Worm (Caenorhabditis elegans) whole organism, L2 larva: ENCODE measurements around the gene ftr-1.
A peak's percentile ranks its signal among the peaks of the same experiment; 100 is the strongest.

Source experiments
- C34F6.9 ChIP-seq: fragments of 150-350 bp; optimal IDR thresholded peaks from 2 replicates; lab custom pipeline; 2014; ENCODE audit warnings: missing biosample characterization, missing genetic modification characterization
- R02D3.7 ChIP-seq: fragments of 150-350 bp; optimal IDR thresholded peaks from 2 replicates; lab custom pipeline; 2014; ENCODE audit warnings: missing biosample characterization, missing genetic modification characterization
- Y55F3AM.14 ChIP-seq: fragments of 200-800 bp; sonication (Bioruptor generic); optimal IDR thresholded peaks from 2 replicates; lab custom pipeline; 2018; ENCODE audit warnings: mild to moderate bottlenecking, missing genetic modification characterization, missing compliant biosample characterization
- ZK546.5 ChIP-seq: sonication (generic microtip); optimal IDR thresholded peaks from 2 replicates; lab custom pipeline; 2017; ENCODE audit warnings: missing biosample characterization, missing genetic modification characterization
- aly-2 ChIP-seq: fragments of 150-350 bp; optimal IDR thresholded peaks from 2 replicates; lab custom pipeline; 2014; ENCODE audit warnings: missing biosample characterization, missing genetic modification characterization
- blmp-1 ChIP-seq: sonication (generic microtip); optimal IDR thresholded peaks from 2 replicates; lab custom pipeline; 2017; ENCODE audit warnings: missing genetic modification characterization, mild to moderate bottlenecking, missing compliant biosample characterization, antibody characterized with exemption, moderate library complexity; ENCODE audit not compliant: insufficient read depth
- ceh-16 ChIP-seq: fragments of 150-350 bp; optimal IDR thresholded peaks from 2 replicates; lab custom pipeline; 2014; ENCODE audit warnings: missing biosample characterization, missing genetic modification characterization
- ceh-82 ChIP-seq: fragments of 150-350 bp; optimal IDR thresholded peaks from 2 replicates; lab custom pipeline; 2014; ENCODE audit warnings: missing biosample characterization, missing genetic modification characterization
- crh-2 ChIP-seq: sonication (generic microtip); optimal IDR thresholded peaks from 2 replicates; lab custom pipeline; 2017; ENCODE audit warnings: missing biosample characterization, missing genetic modification characterization
- dmd-4 ChIP-seq: sonication (generic microtip); optimal IDR thresholded peaks from 2 replicates; lab custom pipeline; 2017; ENCODE audit warnings: missing biosample characterization, missing genetic modification characterization
- egl-27 ChIP-seq: sonication (generic microtip); optimal IDR thresholded peaks from 3 replicates; lab custom pipeline; 2017; ENCODE audit warnings: missing biosample characterization, missing genetic modification reagents, missing genetic modification characterization
- elt-1 ChIP-seq: fragments of 150-350 bp; optimal IDR thresholded peaks from 2 replicates; lab custom pipeline; 2014; ENCODE audit warnings: missing biosample characterization, missing genetic modification characterization
- fos-1 ChIP-seq: fragments of 150-350 bp; optimal IDR thresholded peaks from 2 replicates; lab custom pipeline; 2014; ENCODE audit warnings: missing biosample characterization, missing genetic modification characterization
- gmeb-1 ChIP-seq: fragments of 150-350 bp; optimal IDR thresholded peaks from 2 replicates; lab custom pipeline; 2014; ENCODE audit warnings: missing biosample characterization, missing genetic modification characterization
- lin-13 ChIP-seq: fragments of 150-350 bp; optimal IDR thresholded peaks from 2 replicates; lab custom pipeline; 2014; ENCODE audit warnings: missing biosample characterization, missing genetic modification reagents, missing genetic modification characterization
- lin-39 ChIP-seq: fragments of 150-350 bp; optimal IDR thresholded peaks from 2 replicates; lab custom pipeline; 2014; ENCODE audit warnings: missing biosample characterization, missing genetic modification reagents, missing genetic modification characterization
- lsy-2 ChIP-seq, 2 experiments: fragments of 150-350 bp in 1 of 2; sonication (generic microtip) in 1 of 2; optimal IDR thresholded peaks; 2 replicates each; lab custom pipeline; 2014 to 2017; ENCODE audit warnings: missing biosample characterization in 2 of 2, missing genetic modification characterization in 2 of 2
- mdl-1 ChIP-seq, 2 experiments: fragments of 150-350 bp in 1 of 2; sonication (generic microtip) in 1 of 2; optimal IDR thresholded peaks; 2 replicates each; lab custom pipeline; 2017; ENCODE audit warnings: missing biosample characterization in 2 of 2, missing genetic modification characterization in 2 of 2
- nhr-10 ChIP-seq: sonication (generic microtip); optimal IDR thresholded peaks from 2 replicates; lab custom pipeline; 2017; ENCODE audit warnings: missing biosample characterization, missing genetic modification characterization
- nhr-12 ChIP-seq: fragments of 150-350 bp; optimal IDR thresholded peaks from 2 replicates; lab custom pipeline; 2014; ENCODE audit warnings: missing biosample characterization, missing genetic modification characterization
- nhr-129 ChIP-seq: fragments of 150-350 bp; optimal IDR thresholded peaks from 2 replicates; lab custom pipeline; 2014; ENCODE audit warnings: missing biosample characterization, missing genetic modification characterization
- nhr-21 ChIP-seq: fragments of 150-350 bp; optimal IDR thresholded peaks from 2 replicates; lab custom pipeline; 2014; ENCODE audit warnings: missing biosample characterization, missing genetic modification characterization
- nhr-237 ChIP-seq: fragments of 150-350 bp; optimal IDR thresholded peaks from 2 replicates; lab custom pipeline; 2014; ENCODE audit warnings: missing biosample characterization, missing genetic modification characterization
- nhr-25 ChIP-seq: fragments of 150-350 bp; sonication (generic microtip); optimal IDR thresholded peaks from 3 replicates; lab custom pipeline; 2014; ENCODE audit warnings: missing biosample characterization, missing genetic modification characterization
- nhr-6 ChIP-seq: fragments of 150-350 bp; optimal IDR thresholded peaks from 2 replicates; lab custom pipeline; 2014; ENCODE audit warnings: missing biosample characterization, missing genetic modification characterization
- nhr-77 ChIP-seq: fragments of 150-350 bp; optimal IDR thresholded peaks from 2 replicates; lab custom pipeline; 2014; ENCODE audit warnings: missing biosample characterization, missing genetic modification characterization
- peb-1 ChIP-seq: fragments of 150-350 bp; optimal IDR thresholded peaks from 2 replicates; lab custom pipeline; 2014; ENCODE audit warnings: missing biosample characterization, missing genetic modification characterization
- sem-4 ChIP-seq: fragments of 150-350 bp; optimal IDR thresholded peaks from 2 replicates; lab custom pipeline; 2014; ENCODE audit warnings: missing biosample characterization, missing genetic modification reagents, missing genetic modification characterization
- skn-1 ChIP-seq: sonication (generic microtip); optimal IDR thresholded peaks from 2 replicates; lab custom pipeline; 2017; ENCODE audit warnings: missing biosample characterization, missing genetic modification characterization
- sma-3 ChIP-seq: sonication (generic microtip); optimal IDR thresholded peaks from 2 replicates; lab custom pipeline; 2016; ENCODE audit warnings: missing genetic modification reagents, missing genetic modification characterization, missing compliant biosample characterization
- sma-9 ChIP-seq, 2 experiments: fragments of 150-350 bp in 1 of 2; sonication (generic microtip) in 1 of 2; optimal IDR thresholded peaks; 2 replicates each; lab custom pipeline; 2014 to 2016; ENCODE audit warnings: missing genetic modification characterization in 2 of 2, mild to moderate bottlenecking in 1 of 2, missing biosample characterization in 1 of 2, missing compliant biosample characterization in 1 of 2, missing genetic modification reagents in 1 of 2, moderate library complexity in 1 of 2
- snpc-4 ChIP-seq: fragments of 150-350 bp; optimal IDR thresholded peaks from 2 replicates; lab custom pipeline; 2014; ENCODE audit warnings: missing biosample characterization, missing genetic modification characterization
- unc-55 ChIP-seq: fragments of 150-350 bp; sonication (generic microtip); optimal IDR thresholded peaks from 3 replicates; lab custom pipeline; 2014; ENCODE audit warnings: missing biosample characterization, missing genetic modification reagents, missing genetic modification characterization
- zag-1 ChIP-seq: fragments of 150-350 bp; optimal IDR thresholded peaks from 2 replicates; lab custom pipeline; 2014; ENCODE audit warnings: missing biosample characterization, missing genetic modification characterization
- ztf-11 ChIP-seq: sonication (generic microtip); optimal IDR thresholded peaks from 2 replicates; lab custom pipeline; 2017; ENCODE audit warnings: missing biosample characterization, missing genetic modification characterization

The ftr-1 gene

DNA sequence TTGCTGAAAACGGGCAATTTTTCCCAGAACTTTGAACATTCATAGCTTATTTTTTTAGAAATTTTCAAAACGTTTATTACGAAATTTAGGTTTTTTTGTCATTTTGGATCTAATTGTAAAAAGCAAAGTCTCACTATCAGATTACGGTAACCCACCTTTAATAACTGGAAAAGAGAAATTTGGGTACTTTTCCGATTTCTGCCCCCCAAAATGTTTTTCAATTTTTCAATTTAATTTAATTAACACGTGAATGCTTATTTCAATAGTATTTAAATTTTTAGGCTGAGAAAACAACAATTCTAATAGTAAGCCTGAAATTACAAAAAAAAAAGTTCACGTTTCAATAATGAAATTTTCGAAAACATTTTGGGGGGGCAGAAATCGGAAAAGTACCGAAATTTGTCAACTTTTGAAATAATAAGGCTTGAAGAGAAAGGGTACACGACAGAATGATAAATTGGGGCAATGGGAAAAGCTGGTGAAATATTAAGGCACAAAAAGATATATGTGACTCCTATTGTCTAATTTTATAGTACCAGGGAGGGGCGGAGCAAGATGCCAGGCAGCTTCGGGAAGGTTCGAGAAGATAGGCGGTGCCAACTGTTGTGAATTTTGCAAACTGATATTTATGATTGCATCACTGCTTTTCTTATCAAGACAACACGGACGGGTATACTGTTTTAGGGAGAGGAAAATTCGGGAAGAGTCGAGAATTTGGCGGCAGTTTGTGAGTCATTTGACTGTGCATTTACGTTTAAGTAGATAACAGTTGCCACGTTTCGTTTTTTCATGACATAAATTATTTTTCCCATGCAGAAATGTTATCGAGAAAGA, 32.5 kb upstream of the ftr-1 start, which contains the start of gene F19B2.5 (continued):
- TF ChIP-seq blmp-1 (tag; lab: Kevin White, UChicago): no peak
- TF ChIP-seq, all 48 proteins: peak for 10

DNA sequence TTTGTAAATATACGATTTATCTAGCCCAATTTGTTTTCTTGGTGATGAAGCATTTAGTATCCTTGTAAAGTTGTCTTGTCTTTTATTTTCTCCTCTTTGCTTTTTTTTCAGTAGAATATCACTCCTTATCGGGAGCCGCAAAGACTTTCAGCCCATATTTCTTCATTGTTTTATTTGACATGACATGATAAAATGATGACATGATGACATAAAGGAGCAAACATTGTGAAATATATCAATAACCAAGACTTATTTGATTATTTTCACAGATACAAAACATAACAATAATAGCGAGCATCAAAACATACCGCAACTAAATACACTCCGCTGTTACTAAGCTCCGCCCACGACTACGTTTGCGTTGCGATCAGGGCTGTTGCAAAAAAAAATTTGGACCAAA, 31.0 kb upstream of the ftr-1 start:
- TF ChIP-seq lsy-2 (tag; optimal IDR thresholded peaks at IDR 0.05; lab: Kevin White, UChicago) (no peak), sma-3 (GFP tag; lab: Kevin White, UChicago) (no peak), nhr-12 (tag; lab: Kevin White, UChicago) (no peak), nhr-237 (tag; lab: Kevin White, UChicago) (no peak), ztf-11 (tag; lab: Kevin White, UChicago) (no peak), zag-1 (tag; lab: Kevin White, UChicago) (no peak), lin-13 (no peak), nhr-129 (no peak), Y55F3AM.14 (GFP tag; lab: Kevin White, UChicago) (no peak), crh-2 (tag; lab: Kevin White, UChicago) (no peak), sma-9 (GFP tag; optimal IDR thresholded peaks at IDR 0.05; lab: Kevin White, UChicago) (no peak), sma-9 (tag; optimal IDR thresholded peaks at IDR 0.05; lab: Kevin White, UChicago) (no peak), skn-1 (tag; lab: Kevin White, UChicago) (peak; percentile 86), blmp-1 (tag; lab: Kevin White, UChicago) (no peak), C34F6.9 (tag; lab: Kevin White, UChicago) (no peak), egl-27 (tag; lab: Kevin White, UChicago) (no peak), fos-1 (tag; lab: Kevin White, UChicago) (peak; percentile 8)

DNA sequence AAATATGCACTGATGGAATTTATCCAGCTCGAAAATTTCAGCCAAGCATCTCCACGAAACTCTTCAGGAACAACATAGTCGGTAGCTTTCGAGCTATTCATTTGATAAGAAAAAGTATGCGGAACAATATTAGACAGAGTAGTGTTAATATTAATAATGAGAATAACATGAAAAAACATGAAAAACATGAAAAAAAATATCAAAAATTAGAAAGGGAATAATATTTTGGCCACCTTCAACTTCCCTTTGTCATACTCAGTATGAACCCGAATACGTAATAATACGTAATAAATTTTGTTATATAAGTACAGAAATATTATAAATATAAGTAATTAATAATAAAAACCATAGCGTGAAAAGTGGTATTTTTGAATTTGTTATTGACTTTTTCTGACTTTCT, 24.8 kb upstream of the ftr-1 start, which contains the start of gene srw-39:
TSS of gene srw-39 (minus strand) at position 101 of the 400 bp plus-strand sequence.
- TF ChIP-seq zag-1 (tag; lab: Kevin White, UChicago): no peak
- no peak for TF ChIP-seq R02D3.7 (tag; lab: Kevin White, UChicago)
- no peak for TF ChIP-seq nhr-237 (tag; lab: Kevin White, UChicago)
- no peak for TF ChIP-seq nhr-12 (tag; lab: Kevin White, UChicago)
- TF ChIP-seq gmeb-1 (tag; lab: Kevin White, UChicago): no peak
- TF ChIP-seq sem-4 (tag; lab: Kevin White, UChicago): no peak
- no peak for TF ChIP-seq dmd-4 (tag; lab: Kevin White, UChicago)
- no peak for TF ChIP-seq nhr-25 (tag; lab: Kevin White, UChicago)
- no peak for TF ChIP-seq lin-39 (tag; lab: Kevin White, UChicago)
- TF ChIP-seq skn-1 (tag; lab: Kevin White, UChicago): no peak
- no peak for TF ChIP-seq nhr-10 (tag; lab: Kevin White, UChicago)

DNA sequence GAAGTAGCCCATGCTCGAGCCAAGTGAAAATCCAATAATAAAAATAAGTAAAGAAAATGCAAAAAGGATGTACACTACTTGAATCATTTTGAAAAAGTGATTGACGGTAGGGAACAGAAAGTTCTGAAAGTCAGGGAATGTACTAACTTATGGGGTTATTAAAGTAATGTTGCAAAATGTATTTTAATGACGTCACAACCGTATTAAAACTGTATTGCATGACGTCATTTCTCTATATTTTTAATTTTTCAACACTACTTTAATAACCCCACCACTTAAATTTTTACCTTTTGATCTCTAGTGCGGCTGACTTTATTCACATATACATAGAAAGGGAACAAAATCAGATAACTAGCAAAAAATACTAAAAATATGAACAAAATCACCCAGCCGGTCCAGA, 14.5 kb upstream of the ftr-1 start:
- no peak for TF ChIP-seq zag-1 (tag; lab: Kevin White, UChicago)
- no peak for TF ChIP-seq snpc-4 (tag; lab: Kevin White, UChicago)
- no peak for TF ChIP-seq ceh-16 (tag; lab: Kevin White, UChicago)

DNA sequence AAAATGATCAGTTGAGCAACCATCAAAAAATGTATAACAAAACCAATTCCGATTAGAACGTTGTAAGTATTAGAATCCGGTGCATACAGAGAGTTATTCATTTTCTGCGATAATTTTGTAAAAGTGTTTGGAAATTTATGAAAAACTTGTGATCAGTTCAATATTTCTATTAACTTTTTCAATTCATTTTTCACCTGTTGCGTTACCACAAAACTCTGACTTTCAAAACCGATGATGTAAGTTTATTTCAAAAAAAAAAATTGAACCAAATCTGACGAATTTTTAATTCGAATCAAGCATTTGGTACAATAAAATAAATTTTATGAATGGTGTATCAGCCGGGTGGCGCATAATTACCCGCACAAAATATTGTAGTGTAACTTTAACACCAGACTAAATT, 10.2 kb upstream of the ftr-1 start, which contains the start of gene srz-16:
TSS of gene srz-16 (minus strand) at position 101 of the 400 bp plus-strand sequence.
- TF ChIP-seq aly-2 (tag; lab: Kevin White, UChicago) (no peak), nhr-129 (no peak), blmp-1 (tag; lab: Kevin White, UChicago) (no peak), zag-1 (tag; lab: Kevin White, UChicago) (no peak), nhr-12 (tag; lab: Kevin White, UChicago) (no peak), nhr-10 (tag; lab: Kevin White, UChicago) (no peak), Y55F3AM.14 (GFP tag; lab: Kevin White, UChicago) (no peak)

DNA sequence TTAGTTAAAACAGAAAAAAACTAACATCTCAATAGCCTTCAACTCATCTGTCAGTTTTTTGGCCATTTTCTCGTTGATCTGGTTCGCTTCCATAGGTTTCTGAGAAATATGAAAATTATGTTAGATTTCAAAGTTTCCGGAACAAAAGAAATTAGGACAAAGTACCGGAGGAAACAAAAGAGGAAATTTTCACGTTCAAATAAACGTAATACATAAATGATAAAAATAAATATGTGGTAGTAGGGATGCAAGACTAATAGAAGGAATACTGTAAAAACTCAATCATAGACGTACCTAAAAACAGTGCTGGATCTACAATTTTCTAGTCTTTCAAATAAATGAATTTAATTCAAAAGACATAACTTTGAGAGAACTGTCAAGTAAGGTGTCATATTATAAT, 8.0 kb upstream of the ftr-1 start, which contains the start of gene fbxa-116:
TSS of gene fbxa-116 (minus strand) at position 101 of the 400 bp plus-strand sequence.
- TF ChIP-seq dmd-4 (tag; lab: Kevin White, UChicago): no peak
- no peak for TF ChIP-seq sma-3 (GFP tag; lab: Kevin White, UChicago)
- TF ChIP-seq nhr-77: no peak
- no peak for TF ChIP-seq zag-1 (tag; lab: Kevin White, UChicago)
- no peak for TF ChIP-seq ceh-16 (tag; lab: Kevin White, UChicago)
- no peak for TF ChIP-seq R02D3.7 (tag; lab: Kevin White, UChicago)
- TF ChIP-seq mdl-1 (tag; optimal IDR thresholded peaks at IDR 0.05; lab: Kevin White, UChicago): no peak
- no peak for TF ChIP-seq nhr-6
- TF ChIP-seq nhr-21 (tag; lab: Kevin White, UChicago): no peak
- no peak for TF ChIP-seq blmp-1 (tag; lab: Kevin White, UChicago)
- no peak for TF ChIP-seq ztf-11 (tag; lab: Kevin White, UChicago)
- TF ChIP-seq ZK546.5 (tag; lab: Kevin White, UChicago): no peak
- no peak for TF ChIP-seq nhr-237 (tag; lab: Kevin White, UChicago)
- TF ChIP-seq elt-1 (tag; lab: Kevin White, UChicago): no peak
- TF ChIP-seq lin-13: no peak
- no peak for TF ChIP-seq peb-1 (tag; lab: Kevin White, UChicago)
- no peak for TF ChIP-seq ceh-82
- TF ChIP-seq unc-55 (GFP tag; lab: Kevin White, UChicago): no peak
